Fruit fly (Drosophila melanogaster): ENCODE data around the gene Psa.

Gene Psa

DNA sequence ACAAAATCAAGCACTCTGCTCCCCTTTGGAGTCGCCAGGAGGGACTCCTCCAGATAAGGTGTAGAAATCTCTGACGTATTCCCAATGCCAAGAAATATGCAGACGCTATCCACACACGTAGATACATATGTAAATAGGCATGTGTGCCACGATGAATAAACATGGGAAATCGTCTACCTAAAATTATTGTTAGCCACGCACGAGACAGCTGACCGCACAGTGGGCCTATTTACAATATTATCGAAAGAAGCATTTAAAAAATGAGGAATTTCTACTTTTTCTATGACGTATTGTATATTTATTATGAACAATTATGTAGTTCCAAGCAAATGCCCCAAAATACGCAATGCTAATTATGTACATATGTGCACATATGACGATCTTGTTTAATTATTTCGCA lies 46.5 kb downstream of the Psa start:
- TF ChIP-seq Mnt (GFP tag; optimal IDR thresholded peaks at IDR 0.05), result no peak
- no peak for TF ChIP-seq CG11617 (GFP tag; optimal IDR thresholded peaks at IDR 0.05)
- no peak for TF ChIP-seq CG7101 (tag; optimal IDR thresholded peaks at IDR 0.05)
- no peak for TF ChIP-seq bab1 (GFP tag; optimal IDR thresholded peaks at IDR 0.05)
- TF ChIP-seq toe (GFP tag; optimal IDR thresholded peaks at IDR 0.05), result no peak
- no peak for TF ChIP-seq kay (GFP tag; ENCODE audit: borderline replicate concordance)
- TF ChIP-seq Clk (GFP tag; optimal IDR thresholded peaks at IDR 0.05), result no peak
- TF ChIP-seq pad (GFP tag; optimal IDR thresholded peaks at IDR 0.05), result no peak

DNA sequence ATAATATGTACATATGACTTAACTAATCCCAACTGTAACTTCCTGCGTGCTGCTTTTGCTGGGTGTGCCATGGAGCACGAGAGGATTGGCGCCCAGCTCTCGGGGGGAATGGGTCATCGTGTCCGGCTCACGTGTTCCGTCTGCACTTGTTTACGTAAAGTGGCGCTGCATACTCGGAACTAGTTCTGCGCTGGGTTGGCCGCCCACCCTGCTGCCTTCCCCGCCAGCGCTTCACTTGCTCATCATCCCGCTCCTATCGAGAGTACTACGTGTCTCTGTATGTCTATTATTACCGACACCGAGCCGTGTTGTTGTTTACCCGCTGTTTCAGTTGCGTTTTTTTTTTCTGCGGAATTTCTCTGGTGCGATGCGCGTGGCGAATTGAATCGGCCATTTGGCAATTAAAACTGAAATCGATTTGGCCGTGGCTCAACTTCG lies 47.0 kb downstream of the Psa start:
- TF ChIP-seq cic (GFP tag; optimal IDR thresholded peaks at IDR 0.05) (peak; percentile 61), Mnt (GFP tag; optimal IDR thresholded peaks at IDR 0.05) (peak; percentile 91), pad (GFP tag; optimal IDR thresholded peaks at IDR 0.05) (no peak), CG11617 (GFP tag; optimal IDR thresholded peaks at IDR 0.05) (peak; percentile 28), CG12768 (GFP tag; optimal IDR thresholded peaks at IDR 0.05) (peak; percentile 19)

DNA sequence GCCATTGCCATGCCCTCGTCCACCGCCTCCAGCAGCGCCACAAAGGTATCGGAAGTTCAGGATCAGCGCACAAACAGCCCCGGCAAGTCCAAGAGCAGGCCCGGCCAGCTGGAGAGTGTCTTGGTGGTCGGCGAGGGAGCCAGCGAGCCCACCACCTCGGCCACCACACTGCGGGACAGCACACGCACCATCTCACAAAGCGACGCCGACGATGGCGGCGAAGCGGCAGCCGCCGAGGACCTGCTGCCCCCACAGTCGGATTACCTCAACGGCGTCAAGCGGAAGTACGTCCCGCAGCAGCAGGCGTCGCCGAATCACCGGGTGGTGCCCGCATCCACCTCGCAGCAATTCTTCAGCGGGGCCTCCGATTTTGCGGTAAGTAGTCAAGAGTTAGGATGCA lies 48.3 kb downstream of the Psa start:
- TF ChIP-seq CG7101 (tag; optimal IDR thresholded peaks at IDR 0.05), result no peak
- no peak for TF ChIP-seq ovo (GFP tag; optimal IDR thresholded peaks at IDR 0.05)
- TF ChIP-seq bab1 (GFP tag; optimal IDR thresholded peaks at IDR 0.05), result no peak
- TF ChIP-seq CG11617 (GFP tag; optimal IDR thresholded peaks at IDR 0.05), result no peak
- TF ChIP-seq tj (GFP tag; optimal IDR thresholded peaks at IDR 0.05), result no peak
- TF ChIP-seq kay (GFP tag; ENCODE audit: borderline replicate concordance), result no peak
- TF ChIP-seq Hr96 (GFP tag; optimal IDR thresholded peaks at IDR 0.05), result no peak
- TF ChIP-seq Mnt (GFP tag; optimal IDR thresholded peaks at IDR 0.05), result no peak
- no peak for TF ChIP-seq CG1620 (GFP tag; optimal IDR thresholded peaks at IDR 0.05)
- no peak for TF ChIP-seq CG5204 (GFP tag; optimal IDR thresholded peaks at IDR 0.05)
- TF ChIP-seq cnc (optimal IDR thresholded peaks at IDR 0.05), result no peak
- no peak for TF ChIP-seq toe (GFP tag; optimal IDR thresholded peaks at IDR 0.05)
- no peak for TF ChIP-seq Clk (GFP tag; optimal IDR thresholded peaks at IDR 0.05)
- TF ChIP-seq pad (GFP tag; optimal IDR thresholded peaks at IDR 0.05), result no peak
- TF ChIP-seq Crg-1 (GFP tag; optimal IDR thresholded peaks at IDR 0.05), result no peak
- TF ChIP-seq cic (GFP tag; optimal IDR thresholded peaks at IDR 0.05), result no peak

DNA sequence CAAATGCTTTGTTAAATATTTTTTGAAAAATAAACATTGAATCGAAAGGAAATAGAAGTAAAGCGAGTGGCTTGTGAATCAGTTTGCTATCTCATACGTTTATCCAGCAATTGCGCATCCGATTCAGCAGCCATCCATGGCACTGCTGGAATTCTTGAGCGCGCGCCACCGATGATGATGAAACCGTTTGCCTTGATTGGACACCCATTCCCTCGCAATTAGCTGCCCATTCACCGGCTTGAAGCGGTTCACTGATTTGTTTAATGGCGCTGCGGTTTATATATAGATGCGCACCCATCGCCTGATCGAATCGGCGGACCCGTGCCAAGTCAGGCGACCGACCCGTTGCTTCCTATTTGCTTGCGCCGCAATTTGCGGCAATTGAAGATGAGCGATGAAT lies 50.5 kb downstream of the Psa start, which contains the start of gene Pcyt2:
Gene Pcyt2 (plus strand): TSS at position 301 of the 400 bp plus-strand sequence.
- TF ChIP-seq bab1 (GFP tag; optimal IDR thresholded peaks at IDR 0.05), result no peak
- no peak for TF ChIP-seq CG33017 (tag; optimal IDR thresholded peaks at IDR 0.05)
- no peak for TF ChIP-seq Crg-1 (GFP tag; optimal IDR thresholded peaks at IDR 0.05)
- no peak for TF ChIP-seq CG7045 (GFP tag; optimal IDR thresholded peaks at IDR 0.05)
- TF ChIP-seq tj (GFP tag; optimal IDR thresholded peaks at IDR 0.05), result no peak
- no peak for TF ChIP-seq CG5204 (GFP tag; optimal IDR thresholded peaks at IDR 0.05)
- no peak for TF ChIP-seq cic (GFP tag; optimal IDR thresholded peaks at IDR 0.05)
- no peak for TF ChIP-seq CG12768 (GFP tag; optimal IDR thresholded peaks at IDR 0.05)
- no peak for TF ChIP-seq Clk (GFP tag; optimal IDR thresholded peaks at IDR 0.05)
- no peak for TF ChIP-seq CG7101 (tag; optimal IDR thresholded peaks at IDR 0.05)
- TF ChIP-seq pad (GFP tag; optimal IDR thresholded peaks at IDR 0.05), result no peak
- no peak for TF ChIP-seq CG1620 (GFP tag; optimal IDR thresholded peaks at IDR 0.05)
- no peak for TF ChIP-seq cnc (optimal IDR thresholded peaks at IDR 0.05)

DNA sequence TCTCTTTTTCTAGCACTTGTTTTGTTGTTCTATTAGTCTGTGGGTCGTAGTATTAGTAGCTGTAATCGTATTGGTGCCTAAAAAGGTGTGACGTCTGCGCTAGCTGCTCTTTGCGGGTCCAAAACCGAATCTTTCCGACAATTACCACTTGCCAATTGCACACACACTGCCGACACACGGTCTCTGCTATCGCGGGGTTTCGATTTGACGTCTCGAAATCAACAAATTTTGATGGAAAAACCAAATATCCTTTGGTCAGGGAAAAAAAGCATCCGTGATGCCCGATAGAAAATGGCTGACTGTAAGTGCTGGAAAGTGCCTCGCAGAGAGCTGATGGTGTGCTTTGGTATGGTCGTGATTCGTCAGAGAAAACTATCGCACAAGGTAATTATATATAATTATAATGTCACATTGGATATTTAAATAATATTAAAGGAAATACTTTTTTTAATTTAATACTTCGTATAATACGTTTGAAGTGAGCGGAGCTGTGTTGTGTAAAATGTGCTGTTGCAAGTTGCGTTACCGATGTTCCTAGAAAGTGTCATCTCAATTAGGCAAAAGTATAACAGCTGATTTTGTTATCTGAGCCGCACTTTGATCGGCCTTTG lies 55.6 kb downstream of the Psa start, which contains the start of the genes Pex10 and CG12099:
Gene Pex10 (plus strand): TSS at position 51 of the 611 bp plus-strand sequence.
Gene CG12099 (minus strand): TSS at position 307 of the 611 bp plus-strand sequence.
- peak; percentile 94 for TF ChIP-seq toe (GFP tag; optimal IDR thresholded peaks at IDR 0.05)
- TF ChIP-seq tj (GFP tag; optimal IDR thresholded peaks at IDR 0.05), result peak; percentile 84
- TF ChIP-seq CG5204 (GFP tag; optimal IDR thresholded peaks at IDR 0.05), result no peak
- peak; percentile 93 for TF ChIP-seq CG7101 (tag; optimal IDR thresholded peaks at IDR 0.05)
- TF ChIP-seq cic (GFP tag; optimal IDR thresholded peaks at IDR 0.05), result peak; percentile 66
- TF ChIP-seq CG7045 (GFP tag; optimal IDR thresholded peaks at IDR 0.05), result peak; percentile 89
- TF ChIP-seq CG1620 (GFP tag; optimal IDR thresholded peaks at IDR 0.05), result peak; percentile 90
- TF ChIP-seq CG12768 (GFP tag; optimal IDR thresholded peaks at IDR 0.05), result peak; percentile 95
- TF ChIP-seq Crg-1 (GFP tag; optimal IDR thresholded peaks at IDR 0.05), result peak; percentile 93
- no peak for TF ChIP-seq cnc (optimal IDR thresholded peaks at IDR 0.05)
- peak; percentile 92 for TF ChIP-seq Mnt (GFP tag; optimal IDR thresholded peaks at IDR 0.05)
- TF ChIP-seq Hr96 (GFP tag; optimal IDR thresholded peaks at IDR 0.05), result peak; percentile 83
- no peak for TF ChIP-seq kay (GFP tag; ENCODE audit: borderline replicate concordance)
- TF ChIP-seq pad (GFP tag; optimal IDR thresholded peaks at IDR 0.05), result peak; percentile 83
- TF ChIP-seq CG14711 (tag; optimal IDR thresholded peaks at IDR 0.05), result peak; percentile 83
- peak; percentile 91 for TF ChIP-seq bab1 (GFP tag; optimal IDR thresholded peaks at IDR 0.05)
- TF ChIP-seq CG11617 (GFP tag; optimal IDR thresholded peaks at IDR 0.05), result peak; percentile 95
- peak; percentile 86 for TF ChIP-seq CG33017 (tag; optimal IDR thresholded peaks at IDR 0.05)
- peak; percentile 93 for TF ChIP-seq Clk (GFP tag; optimal IDR thresholded peaks at IDR 0.05)
- peak; percentile 86 for TF ChIP-seq ovo (GFP tag; optimal IDR thresholded peaks at IDR 0.05)

DNA sequence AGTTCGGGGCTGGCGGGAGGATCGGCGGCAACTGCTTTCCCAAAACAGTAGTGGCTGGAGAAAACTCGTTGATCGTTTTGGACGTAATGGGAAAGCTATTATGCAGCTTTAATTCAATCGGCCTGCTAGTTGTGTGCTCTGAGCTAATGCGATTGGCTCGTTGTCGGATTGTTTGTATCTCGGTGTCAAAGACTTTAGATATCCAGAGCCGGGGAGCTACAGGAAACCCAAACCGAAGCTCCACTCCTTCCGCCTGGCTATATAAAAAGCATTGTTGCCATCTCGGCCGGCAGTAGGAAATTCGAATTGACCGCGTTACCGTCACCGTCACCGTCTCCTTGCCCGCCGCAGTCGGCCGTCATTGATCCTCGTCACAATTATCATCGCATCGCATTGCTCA lies 62.4 kb downstream of the Psa start, which contains the start of gene CG12003:
Gene CG12003 (plus strand): TSS at position 301 of the 400 bp plus-strand sequence.
- TF ChIP-seq CG1620 (GFP tag; optimal IDR thresholded peaks at IDR 0.05), result no peak
- TF ChIP-seq Crg-1 (GFP tag; optimal IDR thresholded peaks at IDR 0.05), result no peak

All from whole organism, adult.